Worm (Caenorhabditis elegans) whole organism, mixed stage, embryonic: Measurements from ENCODE around the gene Y38E10A.22.

Source experiments
- M03D4.4 ChIP-seq: sonication (generic microtip); optimal IDR thresholded peaks from 2 replicates; lab custom pipeline; 2017; ENCODE audit warnings: mild to moderate bottlenecking, missing genetic modification characterization, missing compliant biosample characterization
- bed-3 ChIP-seq: fragments of 200-800 bp; sonication (Bioruptor generic); optimal IDR thresholded peaks from 3 replicates; lab custom pipeline; 2018; ENCODE audit warnings: mild to moderate bottlenecking, missing genetic modification characterization, moderate library complexity, missing compliant biosample characterization
- blmp-1 ChIP-seq: fragments of 150-350 bp; optimal IDR thresholded peaks from 2 replicates; lab custom pipeline; 2014; ENCODE audit warnings: missing biosample characterization, missing genetic modification characterization
- ceh-43 ChIP-seq: fragments of 200-800 bp; sonication (Bioruptor generic); optimal IDR thresholded peaks from 2 replicates; lab custom pipeline; 2018; ENCODE audit warnings: mild to moderate bottlenecking, missing genetic modification characterization, moderate library complexity, missing compliant biosample characterization
- ceh-83 ChIP-seq: fragments of 200-800 bp; sonication (Bioruptor generic); optimal IDR thresholded peaks from 2 replicates; lab custom pipeline; 2018; ENCODE audit warnings: mild to moderate bottlenecking, missing genetic modification characterization, missing compliant biosample characterization
- ces-1 ChIP-seq: fragments of 150-350 bp; optimal IDR thresholded peaks from 2 replicates; lab custom pipeline; 2014; ENCODE audit warnings: missing biosample characterization, missing genetic modification reagents, missing genetic modification characterization
- cnd-1 ChIP-seq: fragments of 200-800 bp; sonication (Bioruptor generic); optimal IDR thresholded peaks from 2 replicates; lab custom pipeline; 2018; ENCODE audit warnings: mild to moderate bottlenecking, missing genetic modification characterization, missing compliant biosample characterization
- drap-1 ChIP-seq: fragments of 200-800 bp; sonication (Bioruptor generic); optimal IDR thresholded peaks from 3 replicates; lab custom pipeline; 2018; ENCODE audit warnings: mild to moderate bottlenecking, missing genetic modification characterization, missing compliant biosample characterization
- elt-1 ChIP-seq: sonication (generic microtip); optimal IDR thresholded peaks from 2 replicates; lab custom pipeline; 2017; ENCODE audit warnings: missing genetic modification characterization, mild to moderate bottlenecking, missing compliant biosample characterization, antibody characterized with exemption, moderate library complexity, borderline replicate concordance; ENCODE audit not compliant: insufficient read depth
- elt-3 ChIP-seq: fragments of 150-350 bp; optimal IDR thresholded peaks from 2 replicates; lab custom pipeline; 2014; ENCODE audit warnings: missing biosample characterization, missing genetic modification characterization
- flh-1 ChIP-seq: fragments of 200-800 bp; sonication (Bioruptor generic); optimal IDR thresholded peaks from 2 replicates; lab custom pipeline; 2018; ENCODE audit warnings: mild to moderate bottlenecking, missing genetic modification characterization, moderate library complexity, missing compliant biosample characterization
- ham-2 ChIP-seq: fragments of 200-800 bp; sonication (Bioruptor generic); optimal IDR thresholded peaks from 2 replicates; lab custom pipeline; 2018; ENCODE audit warnings: mild to moderate bottlenecking, missing genetic modification characterization, missing compliant biosample characterization
- hlh-1 ChIP-seq: fragments of 150-350 bp; optimal IDR thresholded peaks from 2 replicates; lab custom pipeline; 2014; ENCODE audit warnings: missing biosample characterization, missing genetic modification reagents, missing genetic modification characterization
- lin-13 ChIP-seq: fragments of 150-350 bp; optimal IDR thresholded peaks from 2 replicates; lab custom pipeline; 2014; ENCODE audit warnings: missing biosample characterization, missing genetic modification characterization
- lin-32 ChIP-seq: fragments of 200-800 bp; sonication (Bioruptor generic); optimal IDR thresholded peaks from 2 replicates; lab custom pipeline; 2018; ENCODE audit warnings: mild to moderate bottlenecking, missing genetic modification characterization, missing compliant biosample characterization
- mab-5 ChIP-seq: fragments of 150-350 bp; optimal IDR thresholded peaks from 2 replicates; lab custom pipeline; 2014; ENCODE audit warnings: missing biosample characterization, missing genetic modification characterization
- mep-1 ChIP-seq: fragments of 150-350 bp; optimal IDR thresholded peaks from 2 replicates; lab custom pipeline; 2017; ENCODE audit warnings: missing biosample characterization, missing genetic modification reagents, missing genetic modification characterization, inconsistent platforms
- mls-2 ChIP-seq: sonication (generic microtip); optimal IDR thresholded peaks from 2 replicates; lab custom pipeline; 2016; ENCODE audit warnings: mild to moderate bottlenecking, missing genetic modification characterization, moderate library complexity, missing compliant biosample characterization
- nhr-12 ChIP-seq: fragments of 150-350 bp; optimal IDR thresholded peaks from 2 replicates; lab custom pipeline; 2014; ENCODE audit warnings: missing biosample characterization, missing genetic modification characterization
- nhr-2 ChIP-seq: fragments of 150-350 bp; optimal IDR thresholded peaks from 2 replicates; lab custom pipeline; 2014; ENCODE audit warnings: missing biosample characterization, missing genetic modification characterization
- nhr-237 ChIP-seq: fragments of 150-350 bp; optimal IDR thresholded peaks from 2 replicates; lab custom pipeline; 2014; ENCODE audit warnings: missing biosample characterization, missing genetic modification characterization
- nhr-28 ChIP-seq: fragments of 150-350 bp; optimal IDR thresholded peaks from 2 replicates; lab custom pipeline; 2014; ENCODE audit warnings: missing biosample characterization, missing genetic modification characterization
- nhr-76 ChIP-seq: sonication (generic microtip); optimal IDR thresholded peaks from 2 replicates; lab custom pipeline; 2017; ENCODE audit warnings: missing biosample characterization, missing genetic modification characterization
- pha-4 ChIP-seq: fragments of 150-350 bp; optimal IDR thresholded peaks from 2 replicates; lab custom pipeline; 2018; ENCODE audit warnings: missing biosample characterization, missing genetic modification reagents, missing genetic modification characterization
- sem-2 ChIP-seq: fragments of 200-800 bp; sonication (Bioruptor generic); optimal IDR thresholded peaks from 2 replicates; lab custom pipeline; 2018; ENCODE audit warnings: mild to moderate bottlenecking, missing genetic modification characterization, missing compliant biosample characterization
- sptf-1 ChIP-seq: sonication (generic microtip); optimal IDR thresholded peaks from 2 replicates; lab custom pipeline; 2017; ENCODE audit warnings: mild to moderate bottlenecking, missing genetic modification characterization, moderate library complexity, missing compliant biosample characterization
- tbx-8 ChIP-seq: fragments of 200-800 bp; sonication (Bioruptor generic); optimal IDR thresholded peaks from 2 replicates; lab custom pipeline; 2018; ENCODE audit warnings: mild to moderate bottlenecking, missing genetic modification characterization, moderate library complexity, missing compliant biosample characterization
- unc-120 ChIP-seq: sonication (generic microtip); optimal IDR thresholded peaks from 2 replicates; lab custom pipeline; 2017; ENCODE audit warnings: missing genetic modification characterization, missing compliant biosample characterization; ENCODE audit not compliant: poor library complexity, severe bottlenecking
- unc-39 ChIP-seq: fragments of 150-350 bp; optimal IDR thresholded peaks from 2 replicates; lab custom pipeline; 2014; ENCODE audit warnings: missing biosample characterization, missing genetic modification characterization
- unc-62 ChIP-seq: fragments of 150-350 bp; optimal IDR thresholded peaks from 2 replicates; lab custom pipeline; 2014; ENCODE audit warnings: missing biosample characterization, missing genetic modification reagents, missing genetic modification characterization
- zip-8 ChIP-seq: fragments of 150-350 bp; optimal IDR thresholded peaks from 2 replicates; lab custom pipeline; 2014; ENCODE audit warnings: missing biosample characterization, missing genetic modification characterization
- ztf-11 ChIP-seq: fragments of 150-350 bp; optimal IDR thresholded peaks from 2 replicates; lab custom pipeline; 2014; ENCODE audit warnings: missing biosample characterization, missing genetic modification characterization

Gene Y38E10A.22

ce11 chrII:12677710-12677974 is at the start of gene Y38E10A.22:
Y38E10A.22 (minus strand) TSS chrII:12677810.
- TF ChIP-seq ceh-83 (GFP tag; lab: Kevin White, UChicago) = no peak
- TF ChIP-seq zip-8 (tag; lab: Kevin White, UChicago) = no peak
- no peak for TF ChIP-seq flh-1 (GFP tag; lab: Kevin White, UChicago)
- no peak for TF ChIP-seq mls-2 (tag; lab: Kevin White, UChicago)
- TF ChIP-seq bed-3 (GFP tag; lab: Kevin White, UChicago) = no peak
- no peak for TF ChIP-seq lin-13
- TF ChIP-seq nhr-28 (tag; lab: Kevin White, UChicago) = no peak
- no peak for TF ChIP-seq drap-1 (GFP tag; lab: Kevin White, UChicago)
- no peak for TF ChIP-seq pha-4 (tag; lab: Kevin White, UChicago)
- TF ChIP-seq, all 35 proteins: peak for 0

- TF ChIP-seq nhr-2 (tag; lab: Kevin White, UChicago) (no peak), nhr-12 (tag; lab: Kevin White, UChicago) (no peak), ces-1 (GFP tag; lab: Kevin White, UChicago) (no peak), ham-2 (no peak), sem-2 (GFP tag; lab: Kevin White, UChicago) (no peak), pha-4 (tag; lab: Kevin White, UChicago) (no peak), hlh-1 (tag; lab: Kevin White, UChicago) (no peak), ceh-43 (GFP tag; lab: Kevin White, UChicago) (no peak), sptf-1 (tag; lab: Kevin White, UChicago) (no peak), nhr-76 (tag; lab: Kevin White, UChicago) (no peak), mep-1 (tag; lab: Kevin White, UChicago) (no peak), nhr-28 (tag; lab: Kevin White, UChicago) (no peak)
Measured at ce11 chrII:12726704-12727103, 49.1 kb upstream of the Y38E10A.22 start.

ce11 chrII:12722685-12723287 is 45.2 kb upstream of the Y38E10A.22 start:
- no peak for TF ChIP-seq pha-4 (tag; lab: Kevin White, UChicago)
- TF ChIP-seq cnd-1 (tag; lab: Kevin White, UChicago) = no peak
- no peak for TF ChIP-seq hlh-1 (tag; lab: Kevin White, UChicago)
- no peak for TF ChIP-seq mep-1 (tag; lab: Kevin White, UChicago)
- TF ChIP-seq elt-3 (tag; lab: Kevin White, UChicago) = no peak
- no peak for TF ChIP-seq lin-13
- no peak for TF ChIP-seq bed-3 (GFP tag; lab: Kevin White, UChicago)
- no peak for TF ChIP-seq elt-1
- TF ChIP-seq ceh-43 (GFP tag; lab: Kevin White, UChicago) = no peak
- no peak for TF ChIP-seq nhr-28 (tag; lab: Kevin White, UChicago)
- no peak for TF ChIP-seq M03D4.4 (tag; lab: Kevin White, UChicago)
- no peak for TF ChIP-seq blmp-1 (tag; lab: Kevin White, UChicago)
- TF ChIP-seq ceh-83 (GFP tag; lab: Kevin White, UChicago) = no peak
- no peak for TF ChIP-seq unc-62 (GFP tag; lab: Kevin White, UChicago)
- TF ChIP-seq nhr-237 (tag; lab: Kevin White, UChicago) = no peak
- TF ChIP-seq ztf-11 (tag; lab: Kevin White, UChicago) = no peak
- TF ChIP-seq lin-32 (GFP tag; lab: Kevin White, UChicago) = no peak
- TF ChIP-seq, all 35 proteins: peak for 0

- no peak for TF ChIP-seq mls-2 (tag; lab: Kevin White, UChicago)
- no peak for TF ChIP-seq elt-3 (tag; lab: Kevin White, UChicago)
- no peak for TF ChIP-seq pha-4 (tag; lab: Kevin White, UChicago)
- no peak for TF ChIP-seq unc-120 (tag; lab: Kevin White, UChicago)
- no peak for TF ChIP-seq lin-32 (GFP tag; lab: Kevin White, UChicago)
- TF ChIP-seq nhr-12 (tag; lab: Kevin White, UChicago) = no peak
- no peak for TF ChIP-seq sptf-1 (tag; lab: Kevin White, UChicago)
- no peak for TF ChIP-seq tbx-8 (GFP tag; lab: Kevin White, UChicago)
- no peak for TF ChIP-seq ztf-11 (tag; lab: Kevin White, UChicago)
- no peak for TF ChIP-seq mab-5 (tag; lab: Kevin White, UChicago)
- TF ChIP-seq ces-1 (GFP tag; lab: Kevin White, UChicago) = no peak
- no peak for TF ChIP-seq unc-39 (tag; lab: Kevin White, UChicago)
Measured at ce11 chrII:12722049-12722448, 44.4 kb upstream of the Y38E10A.22 start.
